Fruit fly (Drosophila melanogaster) whole organism, embryonic: ENCODE results near the gene CG3529.

Experiments
- BtbVII ChIP-seq: fragments of 200-800 bp; sonication (Bioruptor generic); optimal IDR thresholded peaks from 3 replicates; lab custom pipeline; 2017; ENCODE audit warnings: missing biosample characterization, mild to moderate bottlenecking, missing genetic modification characterization
- Bteb2 ChIP-seq: fragments of 200-800 bp; sonication (Bioruptor generic); optimal IDR thresholded peaks from 2 replicates; lab custom pipeline; 2016; ENCODE audit warnings: missing biosample characterization, missing genetic modification characterization
- CG10267 ChIP-seq: fragments of 200-800 bp; sonication (Bioruptor generic); optimal IDR thresholded peaks from 2 replicates; lab custom pipeline; 2018; ENCODE audit warnings: missing biosample characterization, mild to moderate bottlenecking, missing genetic modification characterization, moderate library complexity
- CG11456 ChIP-seq: fragments of 200-800 bp; sonication (Bioruptor generic); IDR thresholded peaks from 3 replicates; pipeline ENCODE4 v1.3.6; 2022; ENCODE audit warnings: missing biosample characterization, missing genetic modification characterization
- CG12236 ChIP-seq: fragments of 200-800 bp; sonication (Bioruptor generic); optimal IDR thresholded peaks from 2 replicates; lab custom pipeline; 2016; ENCODE audit warnings: missing biosample characterization, missing genetic modification characterization
- CG14014 ChIP-seq: fragments of 200-800 bp; sonication (Bioruptor generic); IDR thresholded peaks from 2 replicates; pipeline ENCODE4 v1.3.6; 2022; ENCODE audit warnings: missing biosample characterization, missing genetic modification characterization
- CG16815 ChIP-seq: fragments of 200-800 bp; sonication (Bioruptor generic); optimal IDR thresholded peaks from 3 replicates; lab custom pipeline; 2017; ENCODE audit warnings: missing biosample characterization, mild to moderate bottlenecking, missing genetic modification characterization
- CG30431 ChIP-seq: fragments of 200-800 bp; sonication (Bioruptor generic); optimal IDR thresholded peaks from 2 replicates; lab custom pipeline; 2017; ENCODE audit warnings: missing biosample characterization, missing genetic modification characterization
- CG3407 ChIP-seq: fragments of 200-800 bp; sonication (Bioruptor generic); optimal IDR thresholded peaks from 2 replicates; lab custom pipeline; 2018; ENCODE audit warnings: missing biosample characterization, mild to moderate bottlenecking, missing genetic modification characterization
- CG3847 ChIP-seq: fragments of 200-800 bp; sonication (Bioruptor generic); IDR thresholded peaks from 2 replicates; pipeline ENCODE4 v1.3.6; 2022; ENCODE audit warnings: missing biosample characterization, missing genetic modification characterization
- CG4282 ChIP-seq: fragments of 200-800 bp; sonication (Bioruptor generic); optimal IDR thresholded peaks from 2 replicates; lab custom pipeline; 2016; ENCODE audit warnings: missing biosample characterization, missing genetic modification characterization
- CG4854 ChIP-seq: fragments of 200-800 bp; sonication (Bioruptor generic); optimal IDR thresholded peaks from 2 replicates; lab custom pipeline; 2016; ENCODE audit warnings: missing biosample characterization, missing genetic modification characterization, inconsistent platforms
- Doc3 ChIP-seq: fragments of 200-800 bp; sonication (Bioruptor generic); IDR thresholded peaks from 3 replicates; pipeline ENCODE4 v1.3.6; 2022; ENCODE audit warnings: missing biosample characterization, missing genetic modification characterization; ENCODE audit not compliant: partially characterized antibody
- E2f1 ChIP-seq: fragments of 200-800 bp; sonication (Bioruptor generic); IDR thresholded peaks from 2 replicates; pipeline ENCODE4 v1.3.6; 2022; ENCODE audit warnings: missing biosample characterization, missing genetic modification characterization
- E2f2 ChIP-seq: fragments of 200-800 bp; sonication (Bioruptor generic); IDR thresholded peaks from 2 replicates; pipeline ENCODE4 v1.3.6; 2022; ENCODE audit warnings: missing biosample characterization, missing genetic modification characterization
- NfI ChIP-seq: fragments of 200-800 bp; sonication (Bioruptor generic); optimal IDR thresholded peaks from 3 replicates; lab custom pipeline; 2018; ENCODE audit warnings: missing biosample characterization, mild to moderate bottlenecking, missing genetic modification characterization, moderate library complexity
- Opbp ChIP-seq: fragments of 200-800 bp; sonication (Bioruptor generic); IDR thresholded peaks from 3 replicates; pipeline ENCODE4 v1.3.6; 2022; ENCODE audit warnings: missing biosample characterization, missing genetic modification characterization; ENCODE audit not compliant: partially characterized antibody
- Pdp1 ChIP-seq, 2 experiments: fragments of 200-800 bp; sonication (Bioruptor generic); optimal IDR thresholded peaks; 3 replicates each; lab custom pipeline; 2016; ENCODE audit warnings: missing biosample characterization in 2 of 2, missing genetic modification characterization in 2 of 2, mild to moderate bottlenecking in 1 of 2, moderate library complexity in 1 of 2
- Rx ChIP-seq: fragments of 200-800 bp; sonication (Bioruptor generic); IDR thresholded peaks from 2 replicates; pipeline ENCODE4 v1.3.6; 2022; ENCODE audit warnings: missing biosample characterization, missing genetic modification characterization
- Side ChIP-seq: fragments of 200-800 bp; sonication (Bioruptor generic); optimal IDR thresholded peaks from 2 replicates; lab custom pipeline; 2016; ENCODE audit warnings: missing biosample characterization, missing genetic modification characterization
- Ssrp ChIP-seq: fragments of 200-800 bp; sonication (Bioruptor generic); optimal IDR thresholded peaks from 2 replicates; lab custom pipeline; 2018; ENCODE audit warnings: missing biosample characterization, mild to moderate bottlenecking, missing genetic modification characterization, moderate library complexity
- abd-A ChIP-seq: fragments of 200-800 bp; sonication (Bioruptor generic); optimal IDR thresholded peaks from 3 replicates; lab custom pipeline; 2019; ENCODE audit warnings: missing biosample characterization, mild to moderate bottlenecking, missing genetic modification characterization, moderate library complexity
- amos ChIP-seq: fragments of 200-800 bp; sonication (Bioruptor generic); IDR thresholded peaks from 2 replicates; pipeline ENCODE4 v1.3.6; 2022; ENCODE audit warnings: missing biosample characterization, missing genetic modification characterization; ENCODE audit not compliant: partially characterized antibody
- aop ChIP-seq: fragments of 200-800 bp; sonication (Bioruptor generic); IDR thresholded peaks from 2 replicates; pipeline ENCODE4 v1.3.6; 2022; ENCODE audit warnings: missing biosample characterization, missing genetic modification characterization
- dan ChIP-seq: fragments of 200-800 bp; sonication (Bioruptor generic); IDR thresholded peaks from 2 replicates; pipeline ENCODE4 v1.3.6; 2022; ENCODE audit warnings: missing biosample characterization, missing genetic modification characterization
- dmrt99B ChIP-seq: fragments of 200-800 bp; sonication (Bioruptor generic); optimal IDR thresholded peaks from 2 replicates; lab custom pipeline; 2018; ENCODE audit warnings: missing biosample characterization, mild to moderate bottlenecking, missing genetic modification characterization, moderate library complexity
- fru ChIP-seq: fragments of >200 bp; optimal IDR thresholded peaks from 2 replicates; lab custom pipeline; 2017
- gro ChIP-seq: fragments of 200-800 bp; sonication (Bioruptor generic); optimal IDR thresholded peaks from 2 replicates; lab custom pipeline; 2016; ENCODE audit warnings: missing biosample characterization, missing genetic modification characterization
- mam ChIP-seq: fragments of 200-800 bp; sonication (Bioruptor generic); optimal IDR thresholded peaks from 3 replicates; lab custom pipeline; 2016; ENCODE audit warnings: missing biosample characterization, missing genetic modification characterization
- pros ChIP-seq: fragments of 200-800 bp; sonication (Bioruptor generic); optimal IDR thresholded peaks from 3 replicates; lab custom pipeline; 2019; ENCODE audit warnings: missing biosample characterization, mild to moderate bottlenecking, missing genetic modification characterization, moderate library complexity
- rib ChIP-seq: fragments of 200-800 bp; sonication (Bioruptor generic); IDR thresholded peaks from 2 replicates; pipeline ENCODE4 v1.3.6; 2022; ENCODE audit warnings: missing biosample characterization, missing genetic modification characterization
- ro ChIP-seq: fragments of 200-800 bp; sonication (Bioruptor generic); IDR thresholded peaks from 2 replicates; pipeline ENCODE4 v1.3.6; 2022; ENCODE audit warnings: missing biosample characterization, missing genetic modification characterization
- tap ChIP-seq: fragments of 200-800 bp; optimal IDR thresholded peaks from 3 replicates; lab custom pipeline; 2019; ENCODE audit warnings: missing biosample characterization, mild to moderate bottlenecking, missing genetic modification characterization, moderate library complexity
- tin ChIP-seq: fragments of 200-800 bp; sonication (Bioruptor generic); optimal IDR thresholded peaks from 3 replicates; lab custom pipeline; 2016; ENCODE audit warnings: missing biosample characterization, missing genetic modification characterization
- tll ChIP-seq, 2 experiments: fragments of 200-800 bp in 1 of 2; fragments of >200 bp in 1 of 2; sonication (Bioruptor generic) in 1 of 2; optimal IDR thresholded peaks; 2 replicates each; lab custom pipeline; 2017 to 2019; ENCODE audit warnings: missing biosample characterization in 2 of 2, missing genetic modification characterization in 2 of 2, mild to moderate bottlenecking in 1 of 2, moderate library complexity in 1 of 2
- trem ChIP-seq: fragments of 200-800 bp; optimal IDR thresholded peaks from 3 replicates; lab custom pipeline; 2019; ENCODE audit warnings: missing biosample characterization, mild to moderate bottlenecking, missing genetic modification characterization, moderate library complexity
- tx ChIP-seq: fragments of 200-800 bp; sonication (Bioruptor generic); optimal IDR thresholded peaks from 2 replicates; lab custom pipeline; 2016; ENCODE audit warnings: missing biosample characterization, missing genetic modification characterization
- usp ChIP-seq: fragments of >200 bp; optimal IDR thresholded peaks from 2 replicates; lab custom pipeline; 2017; ENCODE audit warnings: missing biosample characterization, missing genetic modification characterization
- wek ChIP-seq: fragments of 200-800 bp; sonication (Bioruptor generic); optimal IDR thresholded peaks from 3 replicates; lab custom pipeline; 2018; ENCODE audit warnings: missing biosample characterization, mild to moderate bottlenecking, missing genetic modification characterization, moderate library complexity

CG3529 gene

dm6 chr3L:9426656-9427294 is 19.9 kb upstream of the CG3529 start, which contains the start of the genes Atat and Shc (continued):
- TF ChIP-seq gro (GFP tag; lab: Kevin White, UChicago) (peak; percentile 99), Bteb2 (GFP tag; lab: Kevin White, UChicago) (peak; percentile 99), trem (peak; percentile 95), tx (peak; percentile 100), wek (GFP tag; lab: Kevin White, UChicago) (peak; percentile 83), Ssrp (tag; lab: Kevin White, UChicago) (peak; percentile 99), CG12236 (GFP tag; lab: Kevin White, UChicago) (peak; percentile 98), rib (GFP tag; lab: Robert Waterston, UW) (peak; percentile 99), tap (tag; lab: Kevin White, UChicago) (peak; percentile 95), usp (GFP tag; lab: Kevin White, UChicago) (no peak), amos (GFP tag; lab: Robert Waterston, UW) (peak; percentile 88), Rx (GFP tag; lab: Robert Waterston, UW) (peak; percentile 99), ro (GFP tag; lab: Robert Waterston, UW) (peak; percentile 98), CG3407 (GFP tag; lab: Kevin White, UChicago) (peak; percentile 92), mam (GFP tag; lab: Kevin White, UChicago) (peak; percentile 100), fru (lab: Kevin White, UChicago) (no peak), NfI (GFP tag; lab: Kevin White, UChicago) (peak; percentile 99), Pdp1 (GFP tag; optimal IDR thresholded peaks at IDR 0.05; lab: Kevin White, UChicago) (peak; percentile 99 to 100), abd-A (tag; lab: Kevin White, UChicago) (peak; percentile 85), CG10267 (tag; lab: Kevin White, UChicago) (peak; percentile 92), CG16815 (GFP tag; lab: Kevin White, UChicago) (peak; percentile 100), dmrt99B (tag; lab: Kevin White, UChicago) (peak; percentile 97), Doc3 (GFP tag; lab: Robert Waterston, UW) (peak; percentile 90), Side (GFP tag; lab: Kevin White, UChicago) (peak; percentile 99), E2f2 (GFP tag; lab: Robert Waterston, UW) (peak; percentile 86), CG4282 (peak; percentile 100), pros (GFP tag; lab: Kevin White, UChicago) (peak; percentile 21), BtbVII (GFP tag; lab: Kevin White, UChicago) (peak; percentile 95), CG14014 (GFP tag; lab: Robert Waterston, UW) (peak; percentile 99), tin (peak; percentile 100), dan (GFP tag; lab: Robert Waterston, UW) (peak; percentile 99), CG4854 (peak; percentile 98), E2f1 (GFP tag; lab: Robert Waterston, UW) (peak; percentile 99), aop (GFP tag; lab: Robert Waterston, UW) (peak; percentile 98), CG11456 (GFP tag; lab: Robert Waterston, UW) (peak; percentile 100), CG3847 (GFP tag; lab: Robert Waterston, UW) (peak; percentile 100), Opbp (GFP tag; lab: Robert Waterston, UW) (peak; percentile 89), tll (GFP tag; optimal IDR thresholded peaks at IDR 0.05; lab: Kevin White, UChicago) (peak; percentile 50 to 94), CG30431 (GFP tag; lab: Kevin White, UChicago) (peak; percentile 100)
